Worm (Caenorhabditis elegans) whole organism, midembryonic: ENCODE results near the gene C31B8.9.
"Not testable (repeated sequence)": the region's sequence is repeated elsewhere in the genome, so short reads cannot be mapped to it uniquely, and the experiment has no call there.

Experiments used
- T22C8.4 ChIP-seq: fragments of 200-800 bp; sonication (Bioruptor generic); IDR thresholded peaks from 2 replicates; pipeline ENCODE4 v1.3.6; 2022; ENCODE audit warnings: missing genetic modification characterization, missing compliant biosample characterization
- cog-1 ChIP-seq: sonication (generic microtip); optimal IDR thresholded peaks from 2 replicates; lab custom pipeline; 2016; ENCODE audit warnings: missing genetic modification characterization, missing compliant biosample characterization
- flt-1 ChIP-seq: fragments of 200-800 bp; sonication (Bioruptor generic); IDR thresholded peaks from 2 replicates; pipeline ENCODE4 v1.3.6; 2022; ENCODE audit warnings: missing genetic modification characterization, missing compliant biosample characterization
- klf-2 ChIP-seq: fragments of 200-800 bp; sonication (Bioruptor generic); conservative IDR thresholded peaks from 2 replicates; pipeline ENCODE4 v1.3.6; 2022; ENCODE audit warnings: missing genetic modification reagents, missing genetic modification characterization, missing compliant biosample characterization
- med-1 ChIP-seq: sonication (generic microtip); optimal IDR thresholded peaks from 2 replicates; lab custom pipeline; 2017; ENCODE audit warnings: missing genetic modification characterization, mild to moderate bottlenecking, missing compliant biosample characterization, antibody characterized with exemption, missing genetic modification reagents; ENCODE audit not compliant: insufficient read depth
- ref-1 ChIP-seq: fragments of 200-800 bp; sonication (Bioruptor generic); conservative IDR thresholded peaks from 2 replicates; pipeline ENCODE4 v1.3.6; 2022; ENCODE audit warnings: missing genetic modification reagents, missing genetic modification characterization, missing compliant biosample characterization
- tab-1 ChIP-seq: fragments of 200-800 bp; sonication (Bioruptor generic); IDR thresholded peaks from 2 replicates; pipeline ENCODE4 v1.3.6; 2022; ENCODE audit warnings: missing genetic modification characterization, missing compliant biosample characterization
- ztf-23 ChIP-seq: fragments of 200-800 bp; sonication (Bioruptor generic); IDR thresholded peaks from 2 replicates; pipeline ENCODE4 v1.3.6; 2022; ENCODE audit warnings: missing genetic modification reagents, missing genetic modification characterization, missing compliant biosample characterization
- ztf-29 ChIP-seq: fragments of 200-800 bp; sonication (Bioruptor generic); IDR thresholded peaks from 2 replicates; pipeline ENCODE4 v1.3.6; 2022; ENCODE audit warnings: missing genetic modification reagents, missing genetic modification characterization, missing compliant biosample characterization

C31B8.9 gene

DNA sequence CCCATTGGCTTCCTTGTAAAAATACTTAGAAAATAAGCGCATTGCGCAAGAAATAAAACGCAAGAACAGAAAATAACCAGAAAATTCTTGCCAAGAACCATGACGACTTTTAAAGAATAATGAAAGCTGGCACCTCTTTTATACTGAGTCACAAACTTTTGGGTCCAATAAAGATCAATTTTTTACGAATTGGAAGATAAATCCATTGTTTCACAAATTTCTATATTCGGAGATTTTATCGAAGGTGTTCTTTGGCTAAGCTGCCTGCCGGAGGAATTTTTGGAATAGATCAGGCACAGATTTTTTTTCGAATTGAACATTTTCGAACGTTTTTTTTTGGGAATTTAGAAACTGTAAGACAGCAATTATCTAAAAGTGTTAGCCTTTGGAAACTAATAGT, at the start of gene C31B8.9:
Gene C31B8.9, minus strand, starts transcription at position 101 of the 400 bp plus-strand sequence.
- TF ChIP-seq med-1 (no peak), T22C8.4 (GFP tag; lab: Robert Waterston, UW) (no peak), ztf-29 (GFP tag; lab: Robert Waterston, UW) (no peak), ref-1 (GFP tag; lab: Robert Waterston, UW) (no peak)

DNA sequence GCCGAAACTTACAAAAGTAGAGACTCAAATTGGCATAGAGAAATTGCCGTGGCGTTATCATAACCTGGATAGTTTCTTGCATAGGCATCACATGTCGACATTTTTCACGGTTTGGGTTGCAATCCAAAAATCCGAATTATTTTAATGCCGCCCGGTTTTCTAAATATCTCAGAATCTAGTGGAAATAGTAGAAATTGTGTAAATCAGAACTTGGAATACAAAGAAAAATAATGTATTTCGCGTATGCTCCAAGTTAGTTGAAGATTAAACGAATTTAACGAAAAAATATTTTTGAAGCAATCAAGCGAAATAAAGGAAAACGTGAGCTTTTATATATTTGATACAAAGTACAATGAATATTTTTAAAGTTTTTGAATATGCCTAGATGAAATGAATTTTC, 48.1 kb upstream of the C31B8.9 start, which contains the start of gene srw-144:
Gene srw-144, minus strand, starts transcription at position 101 of the 400 bp plus-strand sequence.
- no peak for TF ChIP-seq med-1
- no peak for TF ChIP-seq T22C8.4 (GFP tag; lab: Robert Waterston, UW)
- TF ChIP-seq ztf-29 (GFP tag; lab: Robert Waterston, UW) = no peak
- TF ChIP-seq klf-2 (GFP tag; lab: Robert Waterston, UW) = no peak
- TF ChIP-seq ztf-23 (GFP tag; lab: Robert Waterston, UW) = no peak
- no peak for TF ChIP-seq tab-1 (GFP tag; lab: Robert Waterston, UW)
- no peak for TF ChIP-seq flt-1 (GFP tag; lab: Robert Waterston, UW)
- no peak for TF ChIP-seq ref-1 (GFP tag; lab: Robert Waterston, UW)
- TF ChIP-seq cog-1 (tag; lab: Kevin White, UChicago) = no peak

DNA sequence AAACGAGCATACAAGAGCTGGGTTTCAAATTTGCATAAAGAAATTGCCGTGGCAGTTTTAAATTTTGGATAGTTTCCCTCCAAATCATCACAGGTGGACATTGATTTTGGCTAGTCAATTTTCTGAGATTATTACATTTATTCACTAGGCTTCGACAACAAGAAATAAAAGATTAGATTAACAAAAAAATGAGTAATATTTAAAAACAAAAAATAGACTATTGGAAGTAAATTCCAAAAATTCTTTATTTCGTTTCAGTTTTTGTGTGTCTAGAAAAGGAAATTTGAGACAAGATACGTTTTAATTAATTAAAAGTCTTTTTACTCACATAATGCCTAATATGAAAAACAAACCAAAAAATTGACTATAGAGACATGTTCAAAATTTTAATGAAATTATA, 45.4 kb upstream of the C31B8.9 start, which contains the start of gene srw-142:
Gene srw-142, minus strand, starts transcription at position 101 of the 400 bp plus-strand sequence.
- TF ChIP-seq med-1 (no peak), flt-1 (GFP tag; lab: Robert Waterston, UW) (no peak), T22C8.4 (GFP tag; lab: Robert Waterston, UW) (no peak), klf-2 (GFP tag; lab: Robert Waterston, UW) (no peak), tab-1 (GFP tag; lab: Robert Waterston, UW) (no peak), ztf-23 (GFP tag; lab: Robert Waterston, UW) (no peak), cog-1 (tag; lab: Kevin White, UChicago) (no peak), ref-1 (GFP tag; lab: Robert Waterston, UW) (no peak), ztf-29 (GFP tag; lab: Robert Waterston, UW) (no peak)

DNA sequence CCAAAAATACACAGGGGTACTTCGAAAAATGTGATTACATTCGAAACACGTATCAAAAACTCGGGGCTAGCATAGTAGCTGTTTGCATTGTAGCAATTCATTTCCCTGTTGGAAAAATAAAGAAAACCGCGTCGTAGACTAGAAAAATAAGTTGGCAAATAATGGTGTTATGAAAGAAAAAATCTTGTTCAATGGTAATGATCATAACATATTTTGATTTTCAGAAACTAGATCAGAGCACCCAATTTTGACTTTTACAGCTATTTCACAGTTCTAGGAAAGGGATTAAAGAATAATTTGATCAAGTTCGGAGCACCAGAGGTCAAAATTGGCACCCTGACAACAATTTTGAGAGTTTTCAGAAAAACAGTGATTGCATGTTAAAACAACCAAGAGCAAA, 42.5 kb upstream of the C31B8.9 start, which contains the start of gene srh-248:
Gene srh-248, minus strand, starts transcription at position 101 of the 400 bp plus-strand sequence.
- not testable (repeated sequence) for TF ChIP-seq med-1; ztf-29 (GFP tag; lab: Robert Waterston, UW); ref-1 (GFP tag; lab: Robert Waterston, UW)

DNA sequence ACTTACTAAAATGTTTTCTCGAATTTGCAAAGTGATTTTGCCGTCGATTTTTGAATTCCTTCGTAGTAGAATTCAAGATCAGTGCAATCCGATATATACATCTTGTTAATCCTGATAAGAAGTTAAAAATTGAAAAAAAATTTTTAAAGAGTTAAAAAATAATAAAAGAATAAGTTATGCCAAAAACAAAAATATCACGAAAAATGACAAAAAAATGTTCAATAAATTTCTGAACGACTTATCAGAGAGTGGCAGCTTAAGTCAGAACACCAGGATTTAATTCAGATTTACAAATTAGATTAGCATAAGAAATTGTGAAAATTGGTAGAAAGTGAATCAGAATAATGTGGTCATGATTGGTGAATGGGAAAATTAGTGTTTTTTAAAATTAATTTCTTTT, 39.3 kb upstream of the C31B8.9 start, which contains the start of gene srw-122:
Gene srw-122, minus strand, starts transcription at position 101 of the 400 bp plus-strand sequence.
- TF ChIP-seq T22C8.4, tab-1, flt-1 (GFP tag; lab: Robert Waterston, UW): not testable (repeated sequence)

DNA sequence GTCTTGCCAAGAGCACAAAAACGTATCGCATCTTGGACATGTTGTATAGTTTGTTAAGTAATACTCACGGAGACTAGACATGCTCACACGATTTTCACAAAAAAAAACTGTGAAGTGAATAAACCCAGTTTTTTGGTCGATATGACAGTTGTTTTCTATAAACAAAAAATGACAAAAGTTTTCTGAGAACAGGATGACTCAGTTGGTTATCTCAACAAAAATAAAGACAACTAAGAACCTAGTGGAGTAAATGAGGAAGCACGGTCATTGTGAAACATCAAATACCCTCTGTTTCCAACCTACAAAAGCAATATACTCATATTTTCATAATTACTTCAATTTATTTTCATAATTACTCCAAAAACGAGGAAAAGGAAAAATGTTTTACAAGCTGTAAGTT, 32.8 kb upstream of the C31B8.9 start, which contains the start of gene srh-87:
Gene srh-87, minus strand, starts transcription at position 101 of the 400 bp plus-strand sequence.
- TF ChIP-seq ref-1 (GFP tag; lab: Robert Waterston, UW) (no peak), tab-1 (GFP tag; lab: Robert Waterston, UW) (no peak), flt-1 (GFP tag; lab: Robert Waterston, UW) (no peak), ztf-23 (GFP tag; lab: Robert Waterston, UW) (no peak), cog-1 (tag; lab: Kevin White, UChicago) (no peak), ztf-29 (GFP tag; lab: Robert Waterston, UW) (no peak), klf-2 (GFP tag; lab: Robert Waterston, UW) (no peak), T22C8.4 (GFP tag; lab: Robert Waterston, UW) (no peak), med-1 (no peak)

DNA sequence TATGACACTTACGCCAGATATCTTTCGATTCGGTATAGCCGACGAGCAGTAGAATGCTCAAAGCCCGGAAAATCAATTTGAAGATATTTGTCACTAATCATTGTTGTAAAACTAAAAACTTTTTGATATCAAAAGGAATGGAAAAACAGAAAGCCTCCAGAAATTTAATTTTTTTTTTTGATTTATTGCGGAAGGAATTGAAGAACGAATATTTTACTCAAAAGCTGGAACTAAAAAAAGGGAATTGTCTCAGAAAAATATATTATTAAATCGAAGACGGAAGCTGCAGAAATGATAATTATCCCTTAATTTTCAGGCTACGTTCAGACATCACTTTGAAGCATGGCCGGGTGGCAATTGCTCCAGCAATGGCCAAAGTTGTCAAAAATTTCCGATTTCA, 31.1 kb upstream of the C31B8.9 start, which contains the start of gene srw-137:
Gene srw-137, minus strand, starts transcription at position 101 of the 400 bp plus-strand sequence.
- TF ChIP-seq ztf-23 (GFP tag; lab: Robert Waterston, UW) = no peak
- TF ChIP-seq flt-1 (GFP tag; lab: Robert Waterston, UW) = no peak
- TF ChIP-seq tab-1 (GFP tag; lab: Robert Waterston, UW) = no peak
- no peak for TF ChIP-seq ref-1 (GFP tag; lab: Robert Waterston, UW)
- no peak for TF ChIP-seq ztf-29 (GFP tag; lab: Robert Waterston, UW)
- no peak for TF ChIP-seq cog-1 (tag; lab: Kevin White, UChicago)
- TF ChIP-seq T22C8.4 (GFP tag; lab: Robert Waterston, UW) = no peak
- TF ChIP-seq klf-2 (GFP tag; lab: Robert Waterston, UW) = no peak
- no peak for TF ChIP-seq med-1

DNA sequence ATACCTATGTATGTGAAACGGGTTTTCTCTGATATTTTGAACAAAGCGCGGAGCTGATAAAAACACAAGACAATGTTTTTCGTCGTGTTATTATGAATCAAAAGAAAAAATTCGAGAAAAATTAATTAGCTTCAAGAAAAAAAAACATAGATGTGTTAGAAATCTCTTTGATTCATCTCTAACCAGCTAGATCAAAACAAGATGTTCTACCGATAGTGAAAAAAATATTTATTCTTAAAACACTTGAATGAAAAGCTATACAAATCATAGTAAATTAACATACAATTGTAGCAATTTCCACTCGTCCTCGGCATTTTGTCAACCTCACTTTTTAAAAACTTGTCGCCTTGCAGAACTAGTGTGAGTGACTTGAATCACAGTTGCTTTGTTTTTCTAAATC, 29.4 kb upstream of the C31B8.9 start:
- TF ChIP-seq ref-1 (GFP tag; lab: Robert Waterston, UW) (no peak), med-1 (no peak), cog-1 (tag; lab: Kevin White, UChicago) (no peak), flt-1 (GFP tag; lab: Robert Waterston, UW) (no peak), ztf-23 (GFP tag; lab: Robert Waterston, UW) (no peak), ztf-29 (GFP tag; lab: Robert Waterston, UW) (no peak), klf-2 (GFP tag; lab: Robert Waterston, UW) (no peak), T22C8.4 (GFP tag; lab: Robert Waterston, UW) (no peak), tab-1 (GFP tag; lab: Robert Waterston, UW) (no peak)

DNA sequence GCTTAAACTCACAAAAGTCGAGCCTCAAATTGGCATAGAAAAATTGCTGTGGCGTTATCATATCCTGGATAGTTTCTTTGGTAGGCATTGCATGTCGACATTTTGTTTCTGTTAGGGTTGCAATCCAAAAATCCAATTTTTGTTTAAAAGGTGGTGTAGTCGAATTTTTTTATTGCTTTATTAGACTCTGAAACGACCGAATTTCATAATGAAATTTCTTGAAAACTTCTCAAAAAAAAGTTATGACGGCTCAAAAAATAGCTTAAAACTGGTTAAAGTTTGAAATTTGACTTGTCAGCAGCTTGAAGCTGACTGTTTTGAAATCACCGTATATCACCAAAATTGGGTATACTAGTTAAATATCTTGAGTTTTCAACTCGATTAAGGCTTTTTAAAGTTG, 28.6 kb upstream of the C31B8.9 start, which contains the start of gene srw-143:
Gene srw-143, minus strand, starts transcription at position 101 of the 400 bp plus-strand sequence.
- no peak for TF ChIP-seq klf-2 (GFP tag; lab: Robert Waterston, UW)
- no peak for TF ChIP-seq ref-1 (GFP tag; lab: Robert Waterston, UW)
- no peak for TF ChIP-seq ztf-29 (GFP tag; lab: Robert Waterston, UW)
- TF ChIP-seq ztf-23 (GFP tag; lab: Robert Waterston, UW) = no peak
- TF ChIP-seq cog-1 (tag; lab: Kevin White, UChicago) = no peak
- TF ChIP-seq flt-1 (GFP tag; lab: Robert Waterston, UW) = no peak
- no peak for TF ChIP-seq T22C8.4 (GFP tag; lab: Robert Waterston, UW)
- TF ChIP-seq med-1 = no peak
- no peak for TF ChIP-seq tab-1 (GFP tag; lab: Robert Waterston, UW)
